Worm (Caenorhabditis elegans): ENCODE measurements around the gene irld-18.
A peak's percentile ranks its signal among the peaks of the same experiment; 100 is the strongest.

Gene irld-18

ce11 chrIV:14616303-14616702 is 35.5 kb upstream of the irld-18 start, which contains the start of gene dmd-6:
Gene dmd-6 (plus strand): TSS chrIV:14616603.
- no peak for TF ChIP-seq hlh-13 (GFP tag; optimal IDR thresholded peaks at IDR 0.05)

ce11 chrIV:14614176-14614740 is 33.4 kb upstream of the irld-18 start:
- TF ChIP-seq K02D7.2 (tag; optimal IDR thresholded peaks at IDR 0.05) (no peak), fax-1 (tag; optimal IDR thresholded peaks at IDR 0.05) (no peak), lin-11 (tag; optimal IDR thresholded peaks at IDR 0.05) (no peak), hlh-8 (tag; optimal IDR thresholded peaks at IDR 0.05) (no peak), ztf-16 (tag; optimal IDR thresholded peaks at IDR 0.05) (no peak), eyg-1 (tag; optimal IDR thresholded peaks at IDR 0.05) (no peak), sox-2 (GFP tag; IDR thresholded peaks at IDR 0.05) (no peak), unc-86 (tag; optimal IDR thresholded peaks at IDR 0.05) (no peak), che-1 (tag; optimal IDR thresholded peaks at IDR 0.05) (no peak), rnt-1 (tag; optimal IDR thresholded peaks at IDR 0.05) (no peak), nhr-11 (tag; optimal IDR thresholded peaks at IDR 0.05) (no peak), ceh-9 (tag; optimal IDR thresholded peaks at IDR 0.05) (no peak), pros-1 (tag; optimal IDR thresholded peaks at IDR 0.05) (no peak), Y22D7AL.16 (tag; optimal IDR thresholded peaks at IDR 0.05) (no peak), pag-3 (tag; optimal IDR thresholded peaks at IDR 0.05; ENCODE audit: borderline replicate concordance) (no peak), hlh-15 (tag; optimal IDR thresholded peaks at IDR 0.05) (no peak), lim-6 (tag; optimal IDR thresholded peaks at IDR 0.05) (no peak), nhr-232 (tag; optimal IDR thresholded peaks at IDR 0.05) (no peak), C08G9.2 (tag; optimal IDR thresholded peaks at IDR 0.05) (no peak), zip-5 (tag; optimal IDR thresholded peaks at IDR 0.05) (no peak)

DNA sequence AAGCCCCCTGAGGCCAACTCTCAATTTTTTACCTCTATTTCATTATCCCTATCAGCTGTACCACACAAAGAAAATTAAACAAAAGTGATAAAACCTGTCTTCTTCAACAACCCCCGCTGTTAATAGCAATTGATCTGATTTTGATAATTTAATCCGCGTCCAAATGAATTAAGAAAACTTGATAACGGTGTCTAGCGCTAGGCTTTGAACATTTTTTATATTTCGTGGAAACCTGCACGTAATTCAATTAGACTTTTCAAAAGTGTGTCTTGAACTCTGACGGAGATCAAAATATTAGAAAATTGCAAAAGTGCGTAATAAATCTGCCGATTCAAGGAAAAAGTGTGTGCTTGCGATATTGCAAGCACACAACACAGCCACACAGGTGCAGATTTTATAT is 32.5 kb upstream of the irld-18 start:
- TF ChIP-seq syd-9 (tag; optimal IDR thresholded peaks at IDR 0.05) (no peak), lin-11 (tag; optimal IDR thresholded peaks at IDR 0.05) (no peak), pag-3 (tag; optimal IDR thresholded peaks at IDR 0.05; ENCODE audit: borderline replicate concordance) (no peak), dve-1 (tag; optimal IDR thresholded peaks at IDR 0.05) (no peak), pax-1 (tag; optimal IDR thresholded peaks at IDR 0.05) (no peak), sox-2 (GFP tag; IDR thresholded peaks at IDR 0.05) (no peak), hlh-6 (tag; optimal IDR thresholded peaks at IDR 0.05) (no peak), fkh-10 (GFP tag; optimal IDR thresholded peaks at IDR 0.05) (no peak), ttx-3 (tag; optimal IDR thresholded peaks at IDR 0.05) (no peak), ceh-14 (tag; optimal IDR thresholded peaks at IDR 0.05) (no peak), elt-4 (tag; optimal IDR thresholded peaks at IDR 0.05) (no peak), ceh-19 (GFP tag; optimal IDR thresholded peaks at IDR 0.05) (no peak), odd-2 (tag; optimal IDR thresholded peaks at IDR 0.05) (no peak), ceh-30 (tag; optimal IDR thresholded peaks at IDR 0.05) (no peak), hlh-30 (tag; optimal IDR thresholded peaks at IDR 0.05; ENCODE audit: insufficient read depth) (no peak)

DNA sequence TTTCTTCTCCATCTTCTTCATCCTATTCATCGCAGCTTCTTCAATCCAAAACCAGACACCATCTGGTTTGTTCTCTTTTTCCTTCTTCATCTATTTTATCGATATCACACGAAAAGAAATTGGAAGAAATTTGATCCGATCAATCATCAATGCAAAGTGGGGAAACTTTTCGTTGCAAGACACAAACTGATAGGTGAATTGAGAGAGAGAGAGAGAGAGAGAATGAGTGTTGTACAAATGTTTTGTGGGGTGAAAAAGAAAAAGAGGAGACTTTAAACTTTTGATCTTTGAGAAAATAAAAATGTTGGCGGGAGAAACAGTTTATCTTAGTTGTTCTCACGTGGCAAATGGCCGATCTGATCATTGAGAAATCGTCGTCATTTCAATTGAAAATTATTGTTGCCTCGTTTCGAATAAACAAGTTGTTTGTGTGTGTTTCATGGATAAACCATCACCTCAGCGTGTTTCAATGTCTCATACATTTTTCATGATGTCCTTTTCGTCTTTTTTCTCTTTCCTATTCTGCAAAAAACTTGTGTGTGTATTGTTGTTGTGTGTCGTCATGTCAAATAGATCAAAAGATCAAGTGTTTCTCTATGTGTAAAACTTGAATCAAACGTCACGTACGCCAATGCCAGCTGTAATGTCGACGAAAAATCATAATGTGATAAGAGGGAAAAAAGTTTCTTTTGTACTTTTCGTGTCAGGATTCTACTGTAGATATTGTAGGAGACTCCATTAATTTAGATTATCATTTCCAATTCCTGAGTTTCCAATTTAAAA is 31.9 kb upstream of the irld-18 start:
- no peak for TF ChIP-seq nhr-11 (tag; optimal IDR thresholded peaks at IDR 0.05)
- TF ChIP-seq ceh-18 (tag; optimal IDR thresholded peaks at IDR 0.05), result peak; percentile 72
- TF ChIP-seq hlh-30 (tag; optimal IDR thresholded peaks at IDR 0.05; ENCODE audit: insufficient read depth), result no peak
- peak; percentile 31 for TF ChIP-seq unc-55 (GFP tag; optimal IDR thresholded peaks at IDR 0.05)
- TF ChIP-seq unc-3 (GFP tag; conservative IDR thresholded peaks at IDR 0.05), result no peak
- TF ChIP-seq unc-3 (tag; optimal IDR thresholded peaks at IDR 0.05), result no peak
- no peak for TF ChIP-seq hlh-13 (GFP tag; optimal IDR thresholded peaks at IDR 0.05)
- no peak for TF ChIP-seq che-1 (tag; optimal IDR thresholded peaks at IDR 0.05)
- TF ChIP-seq dmd-4 (tag; optimal IDR thresholded peaks at IDR 0.05; ENCODE audit: borderline replicate concordance), result no peak
- TF ChIP-seq ceh-34 (tag; optimal IDR thresholded peaks at IDR 0.05), result peak; percentile 52
- TF ChIP-seq pqm-1 (tag; optimal IDR thresholded peaks at IDR 0.05), result no peak
- TF ChIP-seq ceh-9 (tag; optimal IDR thresholded peaks at IDR 0.05), result no peak
- no peak for TF ChIP-seq ets-4 (tag; optimal IDR thresholded peaks at IDR 0.05)
- TF ChIP-seq ztf-16 (tag; optimal IDR thresholded peaks at IDR 0.05), result no peak
